Worm (Caenorhabditis elegans) whole organism, L1 larva: ENCODE results near the gene idhb-1.

ENCODE experiments used
- C16A3.4 ChIP-seq: fragments of 150-350 bp; optimal IDR thresholded peaks from 2 replicates; lab custom pipeline; 2014; ENCODE audit warnings: missing biosample characterization, missing genetic modification characterization
- C34B4.2 ChIP-seq: sonication (generic microtip); optimal IDR thresholded peaks from 2 replicates; lab custom pipeline; 2017; ENCODE audit warnings: mild to moderate bottlenecking, missing genetic modification characterization, missing compliant biosample characterization
- F16B12.6 ChIP-seq: fragments of 150-350 bp; optimal IDR thresholded peaks from 2 replicates; lab custom pipeline; 2014; ENCODE audit warnings: missing biosample characterization, missing genetic modification characterization
- ama-1 ChIP-seq: fragments of 150-350 bp; optimal IDR thresholded peaks from 2 replicates; lab custom pipeline; 2014
- blmp-1 ChIP-seq: fragments of 150-350 bp; optimal IDR thresholded peaks from 2 replicates; lab custom pipeline; 2014; ENCODE audit warnings: missing biosample characterization, missing genetic modification characterization
- ceh-8 ChIP-seq: fragments of 200-800 bp; sonication (Bioruptor generic); optimal IDR thresholded peaks from 2 replicates; lab custom pipeline; 2018; ENCODE audit warnings: mild to moderate bottlenecking, missing genetic modification characterization, moderate library complexity, missing compliant biosample characterization
- ceh-82 ChIP-seq, 3 experiments: fragments of 150-350 bp in 1 of 3; sonication (generic microtip) in 2 of 3; optimal IDR thresholded peaks; 2 replicates each; lab custom pipeline; 2014 to 2017; ENCODE audit warnings: missing biosample characterization in 3 of 3, missing genetic modification characterization in 3 of 3
- ceh-88 ChIP-seq: fragments of 200-800 bp; sonication (Bioruptor generic); IDR thresholded peaks from 2 replicates; pipeline ENCODE4 v1.3.6; 2022; ENCODE audit warnings: missing genetic modification characterization, missing compliant biosample characterization
- ceh-90 ChIP-seq: sonication (generic microtip); optimal IDR thresholded peaks from 2 replicates; lab custom pipeline; 2016; ENCODE audit warnings: missing genetic modification characterization, missing compliant biosample characterization
- dpl-1 ChIP-seq, 3 experiments: fragments of 150-350 bp in 2 of 3; sonication (generic microtip) in 1 of 3; optimal IDR thresholded peaks; 2 replicates each; lab custom pipeline; 2014 to 2017; ENCODE audit warnings: missing biosample characterization in 3 of 3, missing genetic modification characterization in 3 of 3, missing genetic modification reagents in 3 of 3
- efl-1 ChIP-seq, 4 experiments: fragments of 150-350 bp; optimal IDR thresholded peaks in 3 of 4; peaks in 1 of 4; 1 replicate in 1 of 4; 2 replicates in 3 of 4; lab custom pipeline; 2014; ENCODE audit warnings: missing biosample characterization in 2 of 4, missing genetic modification characterization in 2 of 4, missing genetic modification reagents in 2 of 4
- efl-3 ChIP-seq: fragments of 200-800 bp; sonication (Bioruptor generic); optimal IDR thresholded peaks from 2 replicates; lab custom pipeline; 2018; ENCODE audit warnings: mild to moderate bottlenecking, missing genetic modification characterization, missing compliant biosample characterization
- egl-13 ChIP-seq: sonication (generic microtip); optimal IDR thresholded peaks from 2 replicates; lab custom pipeline; 2016; ENCODE audit warnings: missing genotype, missing genetic modification reagents, missing genetic modification characterization, missing compliant biosample characterization
- egl-27 ChIP-seq, 2 experiments: fragments of 150-350 bp in 1 of 2; sonication (generic microtip); optimal IDR thresholded peaks; 3 replicates each; lab custom pipeline; 2017 to 2018; ENCODE audit warnings: missing biosample characterization in 2 of 2, missing genetic modification characterization in 2 of 2, missing genetic modification reagents in 2 of 2
- elt-3 ChIP-seq, 6 experiments: fragments of 150-350 bp in 1 of 6; sonication (generic microtip); optimal IDR thresholded peaks; 2 replicates each; lab custom pipeline; 2017 to 2018; ENCODE audit warnings: missing biosample characterization in 6 of 6, missing genetic modification characterization in 6 of 6, inconsistent platforms in 1 of 6
- ets-5 ChIP-seq: fragments of 200-800 bp; sonication (Bioruptor generic); IDR thresholded peaks from 2 replicates; pipeline ENCODE4 v1.3.6; 2022; ENCODE audit warnings: missing genetic modification characterization, missing compliant biosample characterization
- fkh-8 ChIP-seq: sonication (generic microtip); optimal IDR thresholded peaks from 2 replicates; lab custom pipeline; 2016; ENCODE audit warnings: mild to moderate bottlenecking, missing genetic modification characterization, missing compliant biosample characterization
- grh-1 ChIP-seq: fragments of 200-800 bp; sonication (Bioruptor generic); IDR thresholded peaks from 2 replicates; pipeline ENCODE4 v1.3.6; 2022; ENCODE audit warnings: missing genetic modification reagents, missing genetic modification characterization, missing compliant biosample characterization
- hlh-17 ChIP-seq: fragments of 200-800 bp; sonication (Bioruptor generic); optimal IDR thresholded peaks from 2 replicates; lab custom pipeline; 2018; ENCODE audit warnings: missing genetic modification characterization, mild to moderate bottlenecking, missing compliant biosample characterization, moderate library complexity, borderline replicate concordance
- hpl-2 ChIP-seq: fragments of 150-350 bp; optimal IDR thresholded peaks from 2 replicates; lab custom pipeline; 2014; ENCODE audit warnings: missing biosample characterization, missing genetic modification reagents, missing genetic modification characterization
- jun-1 ChIP-seq: fragments of 150-350 bp; optimal IDR thresholded peaks from 2 replicates; lab custom pipeline; 2014; ENCODE audit warnings: missing biosample characterization, missing genetic modification reagents, missing genetic modification characterization
- lin-13 ChIP-seq: fragments of 150-350 bp; optimal IDR thresholded peaks from 2 replicates; lab custom pipeline; 2014; ENCODE audit warnings: missing biosample characterization, missing genetic modification reagents, missing genetic modification characterization
- lin-35 ChIP-seq, 2 experiments: fragments of 150-350 bp; optimal IDR thresholded peaks; 2 replicates each; lab custom pipeline; 2014; ENCODE audit warnings: missing biosample characterization in 2 of 2, missing genetic modification characterization in 2 of 2, missing genetic modification reagents in 2 of 2
- lin-39 ChIP-seq: fragments of 150-350 bp; optimal IDR thresholded peaks from 2 replicates; lab custom pipeline; 2014; ENCODE audit warnings: missing biosample characterization, missing genetic modification reagents, missing genetic modification characterization
- lsy-2 ChIP-seq, 2 experiments: fragments of 150-350 bp; optimal IDR thresholded peaks; 2 replicates each; lab custom pipeline; 2014; ENCODE audit warnings: missing biosample characterization in 2 of 2, missing genetic modification characterization in 2 of 2
- mab-9 ChIP-seq: fragments of 200-800 bp; sonication (Bioruptor generic); IDR thresholded peaks from 2 replicates; pipeline ENCODE4 v1.3.6; 2022; ENCODE audit warnings: missing genetic modification reagents, missing genetic modification characterization, missing compliant biosample characterization
- mdl-1 ChIP-seq, 2 experiments: fragments of 150-350 bp; optimal IDR thresholded peaks; 2 replicates each; lab custom pipeline; 2014 to 2017; ENCODE audit warnings: missing biosample characterization in 2 of 2, missing genetic modification characterization in 2 of 2, inconsistent platforms in 1 of 2
- mep-1 ChIP-seq: fragments of 150-350 bp; optimal IDR thresholded peaks from 2 replicates; lab custom pipeline; 2014; ENCODE audit warnings: missing biosample characterization, missing genetic modification characterization
- nhr-11 ChIP-seq: fragments of 150-350 bp; optimal IDR thresholded peaks from 2 replicates; lab custom pipeline; 2014; ENCODE audit warnings: missing biosample characterization, missing genetic modification characterization
- nhr-12 ChIP-seq: sonication (generic microtip); optimal IDR thresholded peaks from 2 replicates; lab custom pipeline; 2017; ENCODE audit warnings: missing biosample characterization, missing genetic modification characterization
- nhr-19 ChIP-seq: fragments of 200-800 bp; sonication (Bioruptor generic); conservative IDR thresholded peaks from 2 replicates; pipeline ENCODE4 v1.3.6; 2022; ENCODE audit warnings: missing genetic modification characterization, missing compliant biosample characterization
- nhr-20 ChIP-seq: sonication (generic microtip); optimal IDR thresholded peaks from 2 replicates; lab custom pipeline; 2016; ENCODE audit warnings: mild to moderate bottlenecking, missing genetic modification characterization, missing compliant biosample characterization
- nhr-28 ChIP-seq: fragments of 150-350 bp; optimal IDR thresholded peaks from 2 replicates; lab custom pipeline; 2014; ENCODE audit warnings: missing biosample characterization, missing genetic modification characterization
- nhr-47 ChIP-seq: sonication (generic microtip); optimal IDR thresholded peaks from 2 replicates; lab custom pipeline; 2016; ENCODE audit warnings: mild to moderate bottlenecking, missing genetic modification characterization, moderate library complexity, missing compliant biosample characterization
- nhr-71 ChIP-seq: sonication (generic microtip); optimal IDR thresholded peaks from 2 replicates; lab custom pipeline; 2016; ENCODE audit warnings: mild to moderate bottlenecking, missing genetic modification characterization, moderate library complexity, missing compliant biosample characterization
- nhr-76 ChIP-seq: sonication (generic microtip); optimal IDR thresholded peaks from 2 replicates; lab custom pipeline; 2017; ENCODE audit warnings: missing biosample characterization, missing genetic modification characterization
- nhr-77 ChIP-seq: fragments of 150-350 bp; optimal IDR thresholded peaks from 2 replicates; lab custom pipeline; 2014; ENCODE audit warnings: missing biosample characterization, missing genetic modification characterization
- nhr-84 ChIP-seq: sonication (generic microtip); optimal IDR thresholded peaks from 2 replicates; lab custom pipeline; 2017; ENCODE audit warnings: missing biosample characterization, missing genetic modification characterization
- nhr-85 ChIP-seq: sonication (generic microtip); peaks from one replicate; lab custom pipeline; 2016; ENCODE audit warnings: missing genetic modification characterization, inconsistent platforms, missing compliant biosample characterization
- nhr-90 ChIP-seq: sonication (generic microtip); optimal IDR thresholded peaks from 2 replicates; lab custom pipeline; 2016; ENCODE audit warnings: mild to moderate bottlenecking, missing genetic modification characterization, missing compliant biosample characterization; ENCODE audit not compliant: poor library complexity
- pqm-1 ChIP-seq: sonication (generic microtip); optimal IDR thresholded peaks from 3 replicates; lab custom pipeline; 2017; ENCODE audit warnings: missing biosample characterization, missing genetic modification characterization
- rnt-1 ChIP-seq: sonication (generic microtip); optimal IDR thresholded peaks from 2 replicates; lab custom pipeline; 2016; ENCODE audit warnings: mild to moderate bottlenecking, missing genetic modification characterization, moderate library complexity, missing compliant biosample characterization
- snpc-4 ChIP-seq: fragments of 150-350 bp; optimal IDR thresholded peaks from 2 replicates; lab custom pipeline; 2014; ENCODE audit warnings: missing biosample characterization, missing genetic modification characterization
- snu-23 ChIP-seq: sonication (generic microtip); optimal IDR thresholded peaks from 2 replicates; lab custom pipeline; 2016; ENCODE audit warnings: missing genetic modification characterization, missing compliant biosample characterization
- sptf-1 ChIP-seq: fragments of 150-350 bp; optimal IDR thresholded peaks from 2 replicates; lab custom pipeline; 2014; ENCODE audit warnings: missing biosample characterization, missing genetic modification characterization
- sup-37 ChIP-seq: fragments of 200-800 bp; sonication (Bioruptor generic); optimal IDR thresholded peaks from 2 replicates; lab custom pipeline; 2018; ENCODE audit warnings: mild to moderate bottlenecking, missing genetic modification characterization, missing compliant biosample characterization
- swsn-7 ChIP-seq: sonication (generic microtip); optimal IDR thresholded peaks from 2 replicates; lab custom pipeline; 2016; ENCODE audit warnings: missing genetic modification characterization, missing compliant biosample characterization
- tbx-2 ChIP-seq: sonication (generic microtip); optimal IDR thresholded peaks from 2 replicates; lab custom pipeline; 2016; ENCODE audit warnings: missing genetic modification characterization, missing compliant biosample characterization
- tlp-1 ChIP-seq: fragments of 150-350 bp; optimal IDR thresholded peaks from 2 replicates; lab custom pipeline; 2014; ENCODE audit warnings: missing biosample characterization, missing genetic modification characterization
- unc-130 ChIP-seq: fragments of 150-350 bp; optimal IDR thresholded peaks from 2 replicates; lab custom pipeline; 2017; ENCODE audit warnings: missing biosample characterization, missing genetic modification characterization, inconsistent platforms
- unc-86 ChIP-seq: sonication (generic microtip); optimal IDR thresholded peaks from 2 replicates; lab custom pipeline; 2016; ENCODE audit warnings: missing genetic modification characterization, missing compliant biosample characterization
- unc-98 ChIP-seq: fragments of 200-800 bp; sonication (Bioruptor generic); IDR thresholded peaks from 2 replicates; pipeline ENCODE4 v1.3.6; 2022; ENCODE audit warnings: missing genetic modification characterization, missing compliant biosample characterization
- zag-1 ChIP-seq: fragments of 150-350 bp; optimal IDR thresholded peaks from 2 replicates; lab custom pipeline; 2014; ENCODE audit warnings: missing biosample characterization, missing genetic modification characterization

The idhb-1 gene

DNA sequence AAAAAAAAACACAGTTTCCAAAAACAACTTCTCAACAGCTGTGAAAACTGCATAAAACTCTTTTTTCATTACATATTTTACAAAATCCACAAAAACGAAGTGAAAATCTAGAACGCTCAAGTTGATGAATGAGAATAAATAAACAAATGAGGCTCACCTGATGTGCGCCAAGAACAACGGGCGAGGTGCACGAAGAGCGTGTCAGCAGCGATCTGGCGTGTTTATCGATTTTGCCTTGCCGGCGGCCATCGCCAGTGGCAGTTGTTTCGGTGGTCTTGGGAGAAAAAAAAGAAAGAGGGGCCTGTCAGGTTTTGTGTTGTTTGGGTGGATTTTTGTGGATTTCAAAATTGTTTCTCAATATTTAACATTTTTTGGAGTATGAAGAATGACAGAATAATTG, at the start of gene idhb-1:
Gene idhb-1, minus strand, starts transcription at position 214 of the 400 bp plus-strand sequence.
- TF ChIP-seq sptf-1 (no peak), efl-3 (GFP tag; lab: Kevin White, UChicago) (no peak), C16A3.4 (tag; lab: Kevin White, UChicago) (peak; percentile 79), lin-39 (tag; lab: Kevin White, UChicago) (peak; percentile 67), snpc-4 (peak; percentile 62), nhr-84 (tag; lab: Kevin White, UChicago) (no peak), lsy-2 (tag; optimal IDR thresholded peaks at IDR 0.05; lab: Kevin White, UChicago) (peak; percentile 81), egl-13 (peak; percentile 60), nhr-12 (no peak), zag-1 (tag; lab: Kevin White, UChicago) (peak; percentile 5), nhr-20 (peak; percentile 85), nhr-71 (tag; lab: Kevin White, UChicago) (peak; percentile 89), unc-98 (GFP tag; lab: Robert Waterston, UW) (no peak), F16B12.6 (tag; lab: Kevin White, UChicago) (peak; percentile 36), ceh-90 (tag; lab: Kevin White, UChicago) (no peak), lin-35 (GFP tag; optimal IDR thresholded peaks at IDR 0.05; lab: Kevin White, UChicago) (peak; percentile 46 to 81), ama-1 (no peak), nhr-28 (no peak), ceh-88 (GFP tag; lab: Robert Waterston, UW) (no peak), nhr-85 (tag; lab: Kevin White, UChicago) (peak; percentile 75), hpl-2 (GFP tag; lab: Kevin White, UChicago) (peak; percentile 47), hlh-17 (GFP tag; lab: Kevin White, UChicago) (no peak), nhr-11 (tag; lab: Kevin White, UChicago) (no peak), jun-1 (tag; lab: Kevin White, UChicago) (peak; percentile 40), rnt-1 (tag; lab: Kevin White, UChicago) (peak; percentile 93), ets-5 (GFP tag; lab: Robert Waterston, UW) (no peak), swsn-7 (tag; lab: Kevin White, UChicago) (peak; percentile 83), sup-37 (peak; percentile 8), snu-23 (GFP tag; lab: Kevin White, UChicago) (peak; percentile 83), nhr-77 (peak; percentile 57), dpl-1 (GFP tag; optimal IDR thresholded peaks at IDR 0.05; lab: Kevin White, UChicago) (peak; percentile 50 to 70 (median 70)), grh-1 (GFP tag; lab: Robert Waterston, UW) (0 out of 2 replicates have a peak, but pooled peaks have one; percentile 45), unc-86 (tag; lab: Kevin White, UChicago) (peak; percentile 64), mep-1 (peak; percentile 67), C34B4.2 (tag; lab: Kevin White, UChicago) (no peak), tbx-2 (tag; lab: Kevin White, UChicago) (peak; percentile 78), ceh-82 (tag; optimal IDR thresholded peaks at IDR 0.05; lab: Kevin White, UChicago) (peak; percentile 71 to 88 (median 75)), blmp-1 (tag; lab: Kevin White, UChicago) (no peak), nhr-47 (tag; lab: Kevin White, UChicago) (peak; percentile 86), mdl-1 (tag; optimal IDR thresholded peaks at IDR 0.05; lab: Kevin White, UChicago) (peak in 1 of 2 experiments; percentile 68), ceh-8 (GFP tag; lab: Kevin White, UChicago) (no peak), elt-3 (tag; optimal IDR thresholded peaks at IDR 0.05; lab: Kevin White, UChicago) (peak in 2 of 6 experiments; percentile 28 to 44), efl-1 (optimal IDR thresholded peaks at IDR 0.05; lab: Kevin White, UChicago) (peak; percentile 61 to 65), efl-1 (GFP tag; optimal IDR thresholded peaks at IDR 0.05 in 1 of 2; lab: Kevin White, UChicago) (peak; percentile 56 to 96), egl-27 (tag; optimal IDR thresholded peaks at IDR 0.05; lab: Kevin White, UChicago) (no peak), lin-13 (GFP tag; lab: Kevin White, UChicago) (peak; percentile 69), fkh-8 (tag; lab: Kevin White, UChicago) (peak; percentile 79), tlp-1 (tag; lab: Kevin White, UChicago) (no peak), nhr-76 (tag; lab: Kevin White, UChicago) (no peak), pqm-1 (tag; lab: Kevin White, UChicago) (no peak), unc-130 (tag; lab: Kevin White, UChicago) (peak; percentile 51), nhr-90 (peak; percentile 74), mab-9 (GFP tag; lab: Robert Waterston, UW) (0 out of 2 replicates have a peak, but pooled peaks have one; percentile 27), nhr-19 (GFP tag; lab: Robert Waterston, UW) (peak; percentile 81)
